Fruit fly (Drosophila melanogaster) whole organism, embryonic: Measurements from ENCODE around the gene CG13247.

Experiments used
- CG14050 ChIP-seq: fragments of 200-800 bp; sonication (Bioruptor generic); IDR thresholded peaks from 3 replicates; pipeline ENCODE4 v1.3.6; 2022; ENCODE audit warnings: missing biosample characterization, missing genetic modification characterization
- CG30431 ChIP-seq: fragments of 200-800 bp; sonication (Bioruptor generic); optimal IDR thresholded peaks from 2 replicates; lab custom pipeline; 2017; ENCODE audit warnings: missing biosample characterization, missing genetic modification characterization
- CG6683 ChIP-seq: fragments of 200-800 bp; sonication (Bioruptor generic); optimal IDR thresholded peaks from 2 replicates; lab custom pipeline; 2017; ENCODE audit warnings: missing biosample characterization, mild to moderate bottlenecking, missing genetic modification characterization, missing genetic modification reagents
- CHES-1-like ChIP-seq: fragments of 200-800 bp; sonication (Bioruptor generic); optimal IDR thresholded peaks from 2 replicates; lab custom pipeline; 2016; ENCODE audit warnings: missing biosample characterization, missing genetic modification characterization
- caup ChIP-seq: fragments of 200-800 bp; sonication (Bioruptor generic); optimal IDR thresholded peaks from 3 replicates; lab custom pipeline; 2017; ENCODE audit warnings: missing biosample characterization, mild to moderate bottlenecking, missing genetic modification characterization, moderate library complexity; ENCODE audit not compliant: severe bottlenecking
- disco-r ChIP-seq: fragments of 200-800 bp; sonication (Bioruptor generic); optimal IDR thresholded peaks from 2 replicates; lab custom pipeline; 2016; ENCODE audit warnings: missing biosample characterization, missing genetic modification characterization
- grn ChIP-seq: fragments of 200-800 bp; sonication (Bioruptor generic); optimal IDR thresholded peaks from 3 replicates; lab custom pipeline; 2017; ENCODE audit warnings: missing biosample characterization, missing genetic modification characterization
- inv ChIP-seq: fragments of 200-800 bp; sonication (Bioruptor generic); IDR thresholded peaks from 2 replicates; pipeline ENCODE4 v1.3.6; 2022; ENCODE audit warnings: missing biosample characterization, missing genetic modification characterization; ENCODE audit not compliant: partially characterized antibody
- oc ChIP-seq: fragments of 200-800 bp; sonication (Bioruptor generic); optimal IDR thresholded peaks from 2 replicates; lab custom pipeline; 2018; ENCODE audit warnings: missing biosample characterization, mild to moderate bottlenecking, missing genetic modification characterization, moderate library complexity

dm6 chr3L:20387843-20388163, 17.7 kb downstream of the CG13247 start:
- TF ChIP-seq oc (tag; lab: Kevin White, UChicago) = no peak
- no peak for TF ChIP-seq CG14050 (GFP tag; lab: Robert Waterston, UW)
- no peak for TF ChIP-seq grn (GFP tag; lab: Kevin White, UChicago)
- no peak for TF ChIP-seq inv (GFP tag; lab: Robert Waterston, UW)
- no peak for TF ChIP-seq CG6683 (GFP tag; lab: Kevin White, UChicago)
- TF ChIP-seq CG30431 = no peak
- TF ChIP-seq CHES-1-like (GFP tag; lab: Kevin White, UChicago) = no peak
- TF ChIP-seq disco-r = no peak
- TF ChIP-seq caup (GFP tag; lab: Kevin White, UChicago) = no peak
